Worm (Caenorhabditis elegans) whole organism, late embryonic: Measurements from ENCODE around the gene C43F9.5.

Source experiments
- T23F11.4 ChIP-seq: fragments of 200-800 bp; sonication (Bioruptor generic); optimal IDR thresholded peaks from 2 replicates; lab custom pipeline; 2018; ENCODE audit warnings: mild to moderate bottlenecking, missing genetic modification characterization, missing compliant biosample characterization
- ama-1 ChIP-seq: fragments of 150-350 bp; optimal IDR thresholded peaks from 2 replicates; lab custom pipeline; 2014
- ceh-18 ChIP-seq: sonication (generic microtip); optimal IDR thresholded peaks from 2 replicates; lab custom pipeline; 2016; ENCODE audit warnings: missing genetic modification characterization, missing compliant biosample characterization
- ceh-34 ChIP-seq: sonication (generic microtip); optimal IDR thresholded peaks from 2 replicates; lab custom pipeline; 2016; ENCODE audit warnings: mild to moderate bottlenecking, missing genetic modification characterization, missing compliant biosample characterization
- dve-1 ChIP-seq: sonication (generic microtip); optimal IDR thresholded peaks from 2 replicates; lab custom pipeline; 2017; ENCODE audit warnings: antibody characterized with exemption, mild to moderate bottlenecking, missing genetic modification characterization, missing compliant biosample characterization
- elt-4 ChIP-seq: sonication (generic microtip); optimal IDR thresholded peaks from 2 replicates; lab custom pipeline; 2016; ENCODE audit warnings: missing genetic modification characterization, missing compliant biosample characterization
- ets-4 ChIP-seq: sonication (generic microtip); optimal IDR thresholded peaks from 2 replicates; lab custom pipeline; 2016; ENCODE audit warnings: missing genetic modification characterization, missing compliant biosample characterization
- fkh-10 ChIP-seq: fragments of 150-350 bp; optimal IDR thresholded peaks from 2 replicates; lab custom pipeline; 2014; ENCODE audit warnings: missing biosample characterization, missing genetic modification reagents, missing genetic modification characterization
- nfya-1 ChIP-seq: sonication (generic microtip); optimal IDR thresholded peaks from 2 replicates; lab custom pipeline; 2017; ENCODE audit warnings: missing genetic modification characterization, mild to moderate bottlenecking, missing compliant biosample characterization, antibody characterized with exemption, moderate library complexity
- pha-2 ChIP-seq: sonication (generic microtip); optimal IDR thresholded peaks from 2 replicates; lab custom pipeline; 2017; ENCODE audit warnings: mild to moderate bottlenecking, missing genetic modification characterization, missing compliant biosample characterization
- pqm-1 ChIP-seq: sonication (generic microtip); optimal IDR thresholded peaks from 2 replicates; lab custom pipeline; 2016; ENCODE audit warnings: missing genetic modification characterization, missing compliant biosample characterization

- TF ChIP-seq pqm-1 (no peak), ceh-18 (tag; lab: Kevin White, UChicago) (no peak), fkh-10 (no peak), T23F11.4 (GFP tag; lab: Kevin White, UChicago) (no peak), ceh-34 (tag; lab: Kevin White, UChicago) (no peak), ama-1 (lab: Kevin White, UChicago) (no peak), elt-4 (tag; lab: Kevin White, UChicago) (no peak), dve-1 (tag; lab: Kevin White, UChicago) (no peak), nfya-1 (tag; lab: Kevin White, UChicago) (no peak), pha-2 (no peak), ets-4 (tag; lab: Kevin White, UChicago) (no peak)
These were observed 46.1 kb upstream of the C43F9.5 start, which contains the start of gene F56C4.1 for ce11 chrIV:10636649-10637048.
